Worm (Caenorhabditis elegans): ENCODE data around the gene F35H10.5.

ce11 chrIV:8348073-8348472 lies 47.5 kb downstream of the F35H10.5 start, which contains the start of gene F17E9.4:
- TF ChIP-seq ztf-29 (GFP tag; IDR thresholded peaks at IDR 0.05) (no peak), med-1 (GFP tag; optimal IDR thresholded peaks at IDR 0.05; ENCODE audit: insufficient read depth) (no peak), T22C8.4 (GFP tag; IDR thresholded peaks at IDR 0.05) (no peak), ztf-23 (GFP tag; IDR thresholded peaks at IDR 0.05) (no peak), ref-1 (GFP tag; conservative IDR thresholded peaks at IDR 0.05) (no peak)

Measured in whole organism, midembryonic.